Worm (Caenorhabditis elegans) whole organism, L3 larva: Measurements from ENCODE around the gene B0462.4.
A peak's percentile ranks its signal among the peaks of the same experiment; 100 is the strongest.

Source experiments
- R02D3.7 ChIP-seq: fragments of 150-350 bp; optimal IDR thresholded peaks from 2 replicates; lab custom pipeline; 2014; ENCODE audit warnings: missing biosample characterization, missing genetic modification characterization
- ZK546.5 ChIP-seq: sonication (generic microtip); optimal IDR thresholded peaks from 2 replicates; lab custom pipeline; 2017; ENCODE audit warnings: missing biosample characterization, missing genetic modification characterization
- ama-1 ChIP-seq: fragments of 150-350 bp; optimal IDR thresholded peaks from 2 replicates; lab custom pipeline; 2018
- ceh-16 ChIP-seq: sonication (generic microtip); optimal IDR thresholded peaks from 2 replicates; lab custom pipeline; 2017; ENCODE audit warnings: missing biosample characterization, missing genetic modification characterization
- ceh-28 ChIP-seq: fragments of 150-350 bp; optimal IDR thresholded peaks from 2 replicates; lab custom pipeline; 2014; ENCODE audit warnings: missing biosample characterization, missing genetic modification reagents, missing genetic modification characterization
- ceh-82 ChIP-seq: fragments of 150-350 bp; optimal IDR thresholded peaks from 2 replicates; lab custom pipeline; 2014; ENCODE audit warnings: missing biosample characterization, missing genetic modification characterization
- egl-27 ChIP-seq: sonication (generic microtip); optimal IDR thresholded peaks from 4 replicates; lab custom pipeline; 2017; ENCODE audit warnings: missing biosample characterization, missing genetic modification reagents, missing genetic modification characterization
- egl-5 ChIP-seq: fragments of 150-350 bp; optimal IDR thresholded peaks from 2 replicates; lab custom pipeline; 2017; ENCODE audit warnings: missing biosample characterization, missing genetic modification reagents, missing genetic modification characterization, inconsistent platforms
- elt-1 ChIP-seq: fragments of 150-350 bp; optimal IDR thresholded peaks from 2 replicates; lab custom pipeline; 2014; ENCODE audit warnings: missing biosample characterization, missing genetic modification characterization
- elt-2 ChIP-seq: sonication (generic microtip); optimal IDR thresholded peaks from 2 replicates; lab custom pipeline; 2016; ENCODE audit warnings: missing genetic modification reagents, mild to moderate bottlenecking, missing genetic modification characterization, missing compliant biosample characterization
- elt-3 ChIP-seq, 3 experiments: fragments of 150-350 bp in 1 of 3; sonication (generic microtip) in 2 of 3; optimal IDR thresholded peaks; 2 replicates in 2 of 3; 4 replicates in 1 of 3; lab custom pipeline; 2014 to 2017; ENCODE audit warnings: missing biosample characterization in 3 of 3, missing genetic modification characterization in 3 of 3
- eor-1 ChIP-seq, 2 experiments: fragments of 150-350 bp; optimal IDR thresholded peaks; 2 replicates each; lab custom pipeline; 2014 to 2018; ENCODE audit warnings: missing biosample characterization in 2 of 2, missing genetic modification characterization in 2 of 2
- fkh-10 ChIP-seq: sonication (generic microtip); optimal IDR thresholded peaks from 2 replicates; lab custom pipeline; 2017; ENCODE audit warnings: missing biosample characterization, missing genetic modification reagents, missing genetic modification characterization
- fos-1 ChIP-seq: fragments of 150-350 bp; optimal IDR thresholded peaks from 2 replicates; lab custom pipeline; 2014; ENCODE audit warnings: missing biosample characterization, missing genetic modification characterization
- jun-1 ChIP-seq: fragments of 150-350 bp; optimal IDR thresholded peaks from 2 replicates; lab custom pipeline; 2014; ENCODE audit warnings: missing biosample characterization, missing genetic modification reagents, missing genetic modification characterization
- lin-15B ChIP-seq: fragments of 150-350 bp; optimal IDR thresholded peaks from 2 replicates; lab custom pipeline; 2014; ENCODE audit warnings: missing biosample characterization, missing genetic modification characterization
- lin-39 ChIP-seq: fragments of 150-350 bp; optimal IDR thresholded peaks from 2 replicates; lab custom pipeline; 2018; ENCODE audit warnings: missing biosample characterization, missing genetic modification reagents, missing genetic modification characterization
- lsy-12 ChIP-seq: sonication (generic microtip); optimal IDR thresholded peaks from 2 replicates; lab custom pipeline; 2016; ENCODE audit warnings: mild to moderate bottlenecking, missing genetic modification characterization, missing compliant biosample characterization
- mdl-1 ChIP-seq: fragments of 150-350 bp; optimal IDR thresholded peaks from 2 replicates; lab custom pipeline; 2014; ENCODE audit warnings: missing biosample characterization, missing genetic modification characterization
- nfya-1 ChIP-seq: sonication (generic microtip); optimal IDR thresholded peaks from 2 replicates; lab custom pipeline; 2017; ENCODE audit warnings: missing genetic modification characterization, mild to moderate bottlenecking, missing compliant biosample characterization, antibody characterized with exemption, moderate library complexity; ENCODE audit not compliant: insufficient read depth
- nhr-11 ChIP-seq: fragments of 150-350 bp; optimal IDR thresholded peaks from 2 replicates; lab custom pipeline; 2014; ENCODE audit warnings: missing biosample characterization, missing genetic modification characterization
- nhr-12 ChIP-seq: fragments of 150-350 bp; optimal IDR thresholded peaks from 2 replicates; lab custom pipeline; 2014; ENCODE audit warnings: missing biosample characterization, missing genetic modification characterization
- nhr-23 ChIP-seq: fragments of 150-350 bp; optimal IDR thresholded peaks from 2 replicates; lab custom pipeline; 2014; ENCODE audit warnings: missing biosample characterization, missing genetic modification reagents, missing genetic modification characterization
- nhr-237 ChIP-seq: fragments of 150-350 bp; optimal IDR thresholded peaks from 2 replicates; lab custom pipeline; 2014; ENCODE audit warnings: missing biosample characterization, missing genetic modification characterization
- nhr-43 ChIP-seq: sonication (generic microtip); optimal IDR thresholded peaks from 2 replicates; lab custom pipeline; 2016; ENCODE audit warnings: mild to moderate bottlenecking, missing genetic modification characterization, missing compliant biosample characterization; ENCODE audit not compliant: poor library complexity, severe bottlenecking
- nhr-67 ChIP-seq: fragments of 150-350 bp; optimal IDR thresholded peaks from 2 replicates; lab custom pipeline; 2014; ENCODE audit warnings: missing biosample characterization, missing genetic modification characterization
- nhr-76 ChIP-seq: fragments of 150-350 bp; sonication (generic microtip); optimal IDR thresholded peaks from 5 replicates; lab custom pipeline; 2014; ENCODE audit warnings: missing biosample characterization, missing genetic modification characterization
- nhr-77 ChIP-seq: fragments of 150-350 bp; optimal IDR thresholded peaks from 2 replicates; lab custom pipeline; 2014; ENCODE audit warnings: missing biosample characterization, missing genetic modification characterization
- pha-4 ChIP-seq: fragments of 150-350 bp; optimal IDR thresholded peaks from 2 replicates; lab custom pipeline; 2014; ENCODE audit warnings: missing biosample characterization, missing genetic modification reagents, missing genetic modification characterization
- pqm-1 ChIP-seq: fragments of 150-350 bp; optimal IDR thresholded peaks from 2 replicates; lab custom pipeline; 2017; ENCODE audit warnings: missing biosample characterization, missing genetic modification characterization, inconsistent platforms
- skn-1 ChIP-seq: fragments of 150-350 bp; optimal IDR thresholded peaks from 2 replicates; lab custom pipeline; 2014; ENCODE audit warnings: missing biosample characterization, missing genetic modification characterization
- snpc-4 ChIP-seq: fragments of 150-350 bp; optimal IDR thresholded peaks from 2 replicates; lab custom pipeline; 2014; ENCODE audit warnings: missing biosample characterization, missing genetic modification characterization
- tbx-2 ChIP-seq: sonication (generic microtip); optimal IDR thresholded peaks from 2 replicates; lab custom pipeline; 2016; ENCODE audit warnings: mild to moderate bottlenecking, missing genetic modification characterization, missing compliant biosample characterization
- zag-1 ChIP-seq: fragments of 150-350 bp; optimal IDR thresholded peaks from 2 replicates; lab custom pipeline; 2014; ENCODE audit warnings: missing biosample characterization, missing genetic modification characterization
- ztf-11 ChIP-seq: fragments of 150-350 bp; optimal IDR thresholded peaks from 2 replicates; lab custom pipeline; 2014; ENCODE audit warnings: missing biosample characterization, missing genetic modification characterization
- ztf-4 ChIP-seq: fragments of 150-350 bp; optimal IDR thresholded peaks from 2 replicates; lab custom pipeline; 2014; ENCODE audit warnings: missing biosample characterization, missing genetic modification characterization

Gene B0462.4

ce11 chrV:18354299-18354698 lies 23.3 kb upstream of the B0462.4 start:
- TF ChIP-seq zag-1 (tag; lab: Kevin White, UChicago) (no peak), lsy-12 (tag; lab: Kevin White, UChicago) (no peak), ztf-11 (tag; lab: Kevin White, UChicago) (no peak), elt-2 (no peak), nhr-67 (tag; lab: Kevin White, UChicago) (no peak), ama-1 (lab: Kevin White, UChicago) (no peak), nfya-1 (no peak)

- no peak for TF ChIP-seq ZK546.5 (tag; lab: Kevin White, UChicago)
- TF ChIP-seq eor-1 (tag; optimal IDR thresholded peaks at IDR 0.05; lab: Kevin White, UChicago) = no peak
- no peak for TF ChIP-seq ceh-82
- TF ChIP-seq ceh-16 = no peak
- no peak for TF ChIP-seq nhr-76
- TF ChIP-seq nhr-23 (tag; lab: Kevin White, UChicago) = no peak
- no peak for TF ChIP-seq elt-2
- no peak for TF ChIP-seq nhr-67 (tag; lab: Kevin White, UChicago)
- TF ChIP-seq, all 47 proteins: peak for 0
These were observed 19.7 kb upstream of the B0462.4 start, which contains the start of gene C08E8.11 for ce11 chrV:18350721-18351120. C08E8.11 (plus strand) TSS chrV:18351021.

- TF ChIP-seq nhr-12 (tag; lab: Kevin White, UChicago) (no peak), ZK546.5 (tag; lab: Kevin White, UChicago) (no peak), nhr-11 (no peak), ama-1 (lab: Kevin White, UChicago) (no peak), pha-4 (tag; lab: Kevin White, UChicago) (no peak), elt-1 (no peak), fos-1 (tag; lab: Kevin White, UChicago) (no peak), R02D3.7 (tag; lab: Kevin White, UChicago) (no peak)
These were observed 19.1 kb upstream of the B0462.4 start, which contains the start of gene C08E8.3 for ce11 chrV:18350046-18350445. C08E8.3 (plus strand) TSS chrV:18350129.

- TF ChIP-seq elt-3 (tag; optimal IDR thresholded peaks at IDR 0.05; lab: Kevin White, UChicago) (peak; percentile 68 to 96 (median 94)), ceh-28 (tag; lab: Kevin White, UChicago) (peak; percentile 44), lin-39 (tag; lab: Kevin White, UChicago) (no peak), ceh-16 (no peak), ama-1 (lab: Kevin White, UChicago) (no peak), snpc-4 (no peak), jun-1 (tag; lab: Kevin White, UChicago) (peak; percentile 98), nhr-43 (tag; lab: Kevin White, UChicago) (peak; percentile 75), fos-1 (tag; lab: Kevin White, UChicago) (peak; percentile 81), egl-27 (peak; percentile 88), skn-1 (tag; lab: Kevin White, UChicago) (peak; percentile 34), pha-4 (tag; lab: Kevin White, UChicago) (peak; percentile 55), ztf-4 (no peak), pqm-1 (tag; lab: Kevin White, UChicago) (peak; percentile 100), nhr-23 (tag; lab: Kevin White, UChicago) (peak; percentile 57), elt-2 (peak; percentile 100), nhr-77 (no peak)
These were observed 15.1 kb upstream of the B0462.4 start for ce11 chrV:18346080-18346479.

ce11 chrV:18344194-18344593 lies 13.2 kb upstream of the B0462.4 start:
- TF ChIP-seq elt-3 (tag; optimal IDR thresholded peaks at IDR 0.05; lab: Kevin White, UChicago) (no peak), mdl-1 (tag; lab: Kevin White, UChicago) (no peak), nhr-237 (tag; lab: Kevin White, UChicago) (no peak), pha-4 (tag; lab: Kevin White, UChicago) (no peak), egl-5 (tag; lab: Kevin White, UChicago) (no peak)

ce11 chrV:18339807-18340206 lies 8.8 kb upstream of the B0462.4 start, which contains the start of gene C08E8.10:
C08E8.10 (minus strand) TSS chrV:18339907.
- TF ChIP-seq tbx-2 (tag; lab: Kevin White, UChicago) = no peak
- TF ChIP-seq fkh-10 (GFP tag; lab: Kevin White, UChicago) = no peak
- no peak for TF ChIP-seq fos-1 (tag; lab: Kevin White, UChicago)
- TF ChIP-seq elt-1 = no peak
- TF ChIP-seq lin-15B = no peak
- no peak for TF ChIP-seq egl-27
- no peak for TF ChIP-seq elt-3 (tag; optimal IDR thresholded peaks at IDR 0.05; lab: Kevin White, UChicago)
- no peak for TF ChIP-seq ztf-4
